Worm (Caenorhabditis elegans) whole organism, dauer: Measurements from ENCODE around the gene ins-11.

ENCODE experiments used
- unc-62 ChIP-seq: sonication (generic microtip); optimal IDR thresholded peaks from 2 replicates; lab custom pipeline; 2017; ENCODE audit warnings: missing biosample characterization, missing genetic modification reagents, missing genetic modification characterization

ins-11 gene

DNA sequence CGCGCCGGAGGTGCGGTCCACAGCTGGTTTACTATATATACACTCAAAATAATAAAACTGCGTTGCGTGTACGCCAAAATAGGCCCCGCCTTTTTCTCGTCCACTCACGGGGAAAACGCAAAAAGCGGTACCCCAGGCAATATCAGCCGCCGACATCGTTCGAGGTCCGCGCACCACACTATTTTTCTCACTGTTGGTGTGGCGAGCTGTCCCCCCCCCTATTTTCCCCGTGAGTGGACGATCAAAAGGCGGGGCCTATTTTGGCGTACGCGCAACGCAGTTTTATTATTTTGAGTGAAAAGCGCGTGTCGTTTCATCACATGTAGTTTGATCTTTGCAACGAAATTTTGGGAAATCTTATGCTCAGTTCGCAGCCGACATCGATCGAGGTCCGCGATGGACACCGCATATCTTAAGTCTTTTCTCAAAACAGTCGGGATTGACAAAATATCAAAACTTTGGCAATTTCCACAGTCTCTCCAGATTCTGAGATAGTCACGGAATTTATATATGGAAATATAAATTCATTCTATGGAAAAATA lies 8.6 kb downstream of the ins-11 start:
- no peak for TF ChIP-seq unc-62 (GFP tag; lab: Kevin White, UChicago)

DNA sequence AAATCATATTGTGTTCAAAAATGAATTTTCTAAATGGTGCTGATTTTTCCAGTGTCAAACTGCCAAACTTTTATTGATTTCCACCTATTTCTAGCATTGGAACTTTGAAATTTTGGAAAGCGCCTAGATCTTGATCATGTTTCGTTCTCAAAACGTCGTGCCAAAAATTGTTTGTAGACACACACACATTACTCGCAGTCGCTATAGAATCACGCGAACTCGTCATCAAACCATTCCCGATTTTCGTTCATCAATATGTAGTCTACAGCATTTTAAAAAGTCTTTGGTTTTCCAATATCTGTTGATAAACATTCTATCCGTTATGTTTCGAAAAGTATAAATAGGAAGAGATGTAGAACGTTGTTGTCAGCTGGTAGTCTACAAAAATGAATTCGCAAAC lies 13.7 kb downstream of the ins-11 start, which contains the start of the genes C17C3.1 and C17C3.15:
Gene C17C3.1, plus strand, starts transcription at position 301 of the 400 bp plus-strand sequence.
Gene C17C3.15, plus strand, starts transcription at position 383 of the 400 bp plus-strand sequence.
- no peak for TF ChIP-seq unc-62 (GFP tag; lab: Kevin White, UChicago)

DNA sequence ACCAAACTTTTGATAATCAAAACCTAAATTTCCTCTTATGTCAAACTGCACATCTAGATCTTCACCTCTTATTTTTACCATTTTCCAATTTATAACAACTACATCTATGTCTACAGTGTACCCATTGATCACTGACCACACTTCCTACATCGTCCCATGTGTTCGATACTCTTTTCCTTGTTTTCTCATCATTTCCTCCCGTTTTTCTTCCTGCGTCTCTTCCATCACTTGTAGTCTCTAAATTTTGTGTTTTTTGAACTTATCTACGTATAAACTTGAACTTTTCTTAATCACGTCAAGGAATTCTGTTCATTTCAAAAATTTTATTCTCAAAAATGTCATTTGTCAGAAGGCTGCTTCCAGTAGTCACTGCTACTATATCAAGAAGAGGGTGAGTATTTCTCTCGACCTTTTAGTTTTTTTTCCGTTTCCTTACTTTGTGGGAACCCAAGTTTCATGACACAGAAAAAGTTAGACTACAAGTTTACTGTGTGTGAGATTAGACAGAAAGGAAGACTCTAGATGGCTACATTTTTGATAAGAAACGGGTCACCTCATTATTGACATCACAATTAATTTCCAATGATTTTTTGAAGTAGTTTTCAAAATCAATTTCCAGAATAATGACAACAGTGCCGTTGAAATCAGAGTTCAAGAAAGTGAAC lies 15.7 kb downstream of the ins-11 start:
- TF ChIP-seq unc-62 (GFP tag; lab: Kevin White, UChicago) = no peak

DNA sequence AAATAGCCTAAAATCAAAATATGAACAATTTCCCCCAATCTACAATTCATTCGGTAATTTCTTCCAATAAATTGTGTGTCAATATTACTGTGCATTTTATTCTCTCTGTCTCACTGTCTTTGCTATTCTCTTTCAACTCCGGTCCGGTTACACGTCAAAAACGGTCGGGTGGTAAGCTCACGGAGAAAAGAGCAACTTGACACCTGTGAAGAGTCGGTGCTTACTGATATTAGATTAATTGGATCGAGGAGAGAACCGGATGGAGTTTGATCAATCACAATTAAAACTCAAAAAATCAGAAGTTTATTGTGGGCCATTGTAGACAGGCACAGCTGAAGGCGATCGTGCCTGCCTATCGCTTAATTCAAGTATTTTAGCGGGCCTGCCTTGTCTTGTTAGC lies 18.4 kb downstream of the ins-11 start:
- no peak for TF ChIP-seq unc-62 (GFP tag; lab: Kevin White, UChicago)

DNA sequence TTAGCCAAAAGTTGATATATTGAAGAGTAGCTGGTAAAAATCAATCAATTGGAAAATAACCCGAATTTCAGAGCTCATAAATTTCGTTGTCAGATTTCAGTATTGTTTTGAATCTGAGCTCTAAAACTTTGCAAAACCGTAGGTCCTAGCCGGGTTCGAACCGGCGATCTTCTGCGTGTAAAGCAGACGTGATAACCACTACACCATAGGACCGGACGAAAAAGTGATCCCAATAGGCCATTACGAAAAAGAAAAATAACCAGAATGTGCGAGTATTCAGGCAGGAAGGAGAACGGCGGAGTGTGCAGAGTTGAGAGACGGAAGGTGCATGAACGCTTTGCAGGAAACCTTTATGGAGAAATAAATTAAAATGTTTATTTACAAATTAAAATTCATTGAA lies 20.5 kb downstream of the ins-11 start:
- no peak for TF ChIP-seq unc-62 (GFP tag; lab: Kevin White, UChicago)

DNA sequence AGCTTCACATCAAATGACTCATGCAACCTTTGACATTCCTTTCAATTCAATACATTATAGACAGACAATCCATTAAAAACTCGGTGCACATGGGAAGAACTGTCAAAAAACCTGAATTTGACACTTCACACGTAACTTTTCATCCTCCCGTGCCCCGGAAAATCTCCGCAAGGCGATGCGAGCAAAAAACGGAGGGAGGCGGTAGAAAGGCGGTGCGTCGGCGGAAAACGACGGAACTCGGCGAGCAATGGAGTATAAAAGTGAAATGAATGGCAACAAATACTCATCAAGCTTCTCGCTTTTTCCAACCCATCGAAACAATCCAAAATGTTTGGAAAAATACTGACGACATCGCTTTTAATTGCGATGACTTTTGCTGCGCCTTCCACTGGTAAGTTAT lies 21.5 kb downstream of the ins-11 start, which contains the start of gene T25E4.1:
Gene T25E4.1, plus strand, starts transcription at position 301 of the 400 bp plus-strand sequence.
- no peak for TF ChIP-seq unc-62 (GFP tag; lab: Kevin White, UChicago)

DNA sequence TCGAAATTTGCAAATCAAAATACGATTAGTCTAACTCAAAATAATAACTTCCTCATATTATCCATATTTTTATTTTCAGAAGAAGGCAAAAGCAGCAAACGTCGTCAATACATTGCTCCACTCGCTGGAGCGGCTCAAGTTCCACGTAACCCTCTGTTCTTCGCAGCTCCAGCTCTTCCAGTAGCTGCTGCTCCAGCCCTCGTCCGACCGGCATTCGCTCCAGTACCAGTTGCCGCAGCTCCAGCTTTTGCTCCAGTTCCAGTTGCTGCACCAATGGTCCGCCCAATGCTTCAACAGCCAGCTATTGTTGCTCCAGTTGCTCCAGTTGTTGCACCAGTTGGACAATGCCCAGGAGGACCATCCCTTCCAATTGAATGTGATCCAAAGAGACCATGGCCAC lies 22.2 kb downstream of the ins-11 start:
- TF ChIP-seq unc-62 (GFP tag; lab: Kevin White, UChicago) = no peak

DNA sequence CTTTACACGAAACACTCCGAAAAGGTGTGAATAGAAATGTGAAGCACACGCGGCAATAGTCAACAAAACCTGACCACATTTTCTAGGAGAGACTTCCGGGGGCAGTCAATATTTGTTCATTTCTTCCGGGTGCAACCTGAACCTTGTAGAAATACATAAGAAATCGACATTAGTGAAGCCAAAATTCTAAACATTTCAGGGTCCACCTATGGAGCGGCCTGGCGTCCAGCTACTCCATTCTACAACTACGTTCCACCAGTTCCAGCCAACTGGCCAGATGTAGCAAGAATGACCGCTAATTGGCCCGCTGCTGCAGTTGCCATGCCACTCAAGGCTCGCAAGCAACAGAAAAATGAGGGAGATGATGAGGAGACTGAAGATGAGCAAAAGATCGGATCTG lies 22.7 kb downstream of the ins-11 start:
- TF ChIP-seq unc-62 (GFP tag; lab: Kevin White, UChicago) = no peak

DNA sequence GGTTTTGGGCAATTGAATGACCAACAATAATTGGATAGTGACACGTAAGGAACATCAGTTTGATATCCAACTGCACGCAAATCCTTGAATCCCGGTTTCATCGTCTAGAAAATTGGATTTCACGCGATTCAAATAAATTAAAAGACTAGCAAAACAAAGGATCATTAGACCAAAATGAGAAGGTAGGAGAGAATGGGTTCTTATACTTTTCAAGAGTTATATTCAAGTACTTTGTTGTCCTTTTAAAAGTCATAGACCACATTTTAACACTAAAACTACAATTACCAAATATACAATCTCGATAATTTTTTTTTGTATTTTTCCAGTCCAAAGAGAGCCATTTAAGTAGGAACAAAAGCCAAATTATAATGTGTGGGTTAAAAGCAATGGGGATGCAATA lies 25.8 kb downstream of the ins-11 start, which contains the start of gene T25E4.2:
Gene T25E4.2, minus strand, starts transcription at position 101 of the 400 bp plus-strand sequence.
- TF ChIP-seq unc-62 (GFP tag; lab: Kevin White, UChicago) = no peak

DNA sequence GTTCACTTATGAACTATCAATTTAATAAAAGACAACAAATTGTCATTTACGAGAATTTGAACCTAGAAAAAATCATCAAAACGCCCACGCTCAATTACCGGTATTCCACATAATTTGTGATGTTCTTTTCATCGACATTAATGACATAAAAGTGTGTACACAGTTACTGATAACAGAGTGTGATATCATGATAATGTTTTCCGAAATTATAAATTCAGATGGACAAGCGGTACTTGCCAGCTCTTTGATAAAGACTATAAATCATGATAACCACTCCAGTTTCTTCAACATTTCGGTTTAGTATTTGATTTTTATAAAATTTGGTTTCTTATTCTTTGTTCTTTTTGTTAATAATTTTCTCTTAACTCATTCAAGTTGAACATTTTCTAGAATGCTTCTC lies 29.3 kb downstream of the ins-11 start, which contains the start of gene lys-8:
Gene lys-8, plus strand, starts transcription at position 391 of the 400 bp plus-strand sequence.
- no peak for TF ChIP-seq unc-62 (GFP tag; lab: Kevin White, UChicago)

DNA sequence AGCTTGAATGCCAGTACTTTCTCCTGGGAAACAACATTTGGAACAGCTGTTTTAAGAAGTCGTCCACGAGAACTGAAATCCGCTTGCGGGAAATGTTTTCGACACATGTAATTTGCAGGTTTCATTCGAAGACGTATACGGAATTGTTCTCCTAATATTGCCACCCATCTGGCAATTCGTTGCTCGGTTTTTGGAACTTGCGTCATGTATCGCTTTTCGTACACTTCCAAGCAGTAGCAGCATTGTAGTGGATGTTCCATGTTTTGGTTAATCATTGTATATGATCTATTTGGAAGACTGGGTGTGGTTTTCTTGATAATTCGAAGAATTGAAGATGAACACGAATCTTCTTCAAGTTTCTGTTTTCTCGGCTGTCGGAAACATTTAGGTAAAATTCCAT lies 31.3 kb downstream of the ins-11 start:
- no peak for TF ChIP-seq unc-62 (GFP tag; lab: Kevin White, UChicago)

DNA sequence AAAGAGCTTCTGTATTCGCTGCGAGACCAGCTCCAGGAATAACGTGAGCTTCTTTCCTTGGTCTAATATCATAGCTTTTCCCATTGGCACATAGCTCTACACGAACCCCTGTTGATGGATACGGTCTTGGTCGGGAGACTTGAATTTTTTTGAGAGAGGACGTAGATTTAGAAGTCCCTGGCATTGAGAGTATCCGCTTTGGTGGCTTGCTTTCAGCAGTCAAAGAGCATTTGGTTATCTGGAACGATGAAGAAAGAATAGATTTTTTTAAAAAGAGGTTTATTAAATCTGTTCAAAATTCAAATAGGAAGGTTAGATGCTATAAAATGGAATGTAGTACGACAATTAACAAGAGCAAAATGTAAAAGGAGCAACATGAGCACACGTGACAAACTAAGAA lies 33.2 kb downstream of the ins-11 start, which contains the start of gene C17G10.13:
Gene C17G10.13, minus strand, starts transcription at position 101 of the 400 bp plus-strand sequence.
- TF ChIP-seq unc-62 (GFP tag; lab: Kevin White, UChicago) = no peak

DNA sequence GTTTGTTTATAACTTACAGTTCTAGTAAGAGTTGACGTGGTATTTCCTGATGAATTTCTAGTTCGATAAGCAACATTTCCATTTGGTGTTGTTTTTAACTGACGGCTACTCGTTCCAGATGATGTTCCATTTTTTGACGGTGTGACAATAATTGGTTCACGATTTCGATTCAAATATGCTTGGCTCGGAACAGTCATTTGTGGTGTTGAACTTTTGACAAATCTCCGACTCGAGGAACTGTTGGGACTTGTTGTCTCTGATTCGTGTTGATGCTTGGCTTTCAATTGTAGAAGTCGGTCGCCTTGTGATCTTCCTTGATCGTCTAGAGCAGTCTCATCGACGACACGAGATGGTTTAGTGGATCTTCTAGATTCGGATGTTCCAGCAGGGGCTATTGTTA lies 35.0 kb downstream of the ins-11 start:
- no peak for TF ChIP-seq unc-62 (GFP tag; lab: Kevin White, UChicago)

DNA sequence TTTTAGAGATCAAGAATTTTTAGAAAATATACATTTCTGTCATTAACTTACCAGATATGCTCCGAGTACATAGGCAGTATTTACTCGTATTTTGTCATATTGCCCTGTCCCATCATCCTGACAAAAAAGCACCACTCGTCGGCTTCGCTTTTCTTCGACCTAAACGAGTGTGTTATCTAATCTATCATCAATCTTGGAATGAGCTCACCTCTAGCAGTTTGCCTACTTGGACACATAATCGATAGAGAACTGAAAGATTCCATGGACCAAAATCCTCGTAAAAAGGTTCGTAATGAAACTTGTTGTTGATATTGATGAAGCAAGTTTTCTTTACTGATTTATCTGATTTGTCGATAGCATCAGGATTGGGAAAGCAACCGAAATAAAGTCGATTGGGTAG lies 36.3 kb downstream of the ins-11 start:
- TF ChIP-seq unc-62 (GFP tag; lab: Kevin White, UChicago) = no peak

DNA sequence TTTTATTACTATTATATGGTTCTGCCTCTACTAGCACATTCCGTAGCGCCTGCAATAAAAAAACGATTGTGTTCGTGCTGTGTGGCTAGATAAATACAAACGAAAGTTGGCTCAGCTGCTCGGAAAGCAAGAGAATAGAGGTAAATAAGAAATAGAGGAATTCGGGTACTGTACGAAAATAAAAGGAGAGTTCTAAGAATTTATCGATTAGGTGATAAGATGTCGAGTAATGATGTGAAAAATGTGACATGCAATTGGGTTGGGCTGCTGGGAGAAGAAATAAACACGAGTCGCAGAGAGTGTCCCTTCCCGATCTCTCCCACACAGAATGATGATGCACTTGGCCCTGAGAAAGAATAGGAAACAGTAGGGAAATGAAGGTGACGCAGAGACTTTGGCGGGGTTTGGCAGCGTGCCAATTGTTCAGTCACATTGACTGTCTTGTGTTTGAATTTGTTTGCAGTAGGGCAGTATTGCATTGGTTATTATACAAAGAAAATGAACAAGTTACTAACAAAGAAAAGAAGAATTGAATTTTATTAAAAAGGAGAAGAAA lies 36.9 kb downstream of the ins-11 start, which contains the start of gene cdc-14:
Gene cdc-14, minus strand, starts transcription at position 51 of the 556 bp plus-strand sequence.
- TF ChIP-seq unc-62 (GFP tag; lab: Kevin White, UChicago) = no peak

DNA sequence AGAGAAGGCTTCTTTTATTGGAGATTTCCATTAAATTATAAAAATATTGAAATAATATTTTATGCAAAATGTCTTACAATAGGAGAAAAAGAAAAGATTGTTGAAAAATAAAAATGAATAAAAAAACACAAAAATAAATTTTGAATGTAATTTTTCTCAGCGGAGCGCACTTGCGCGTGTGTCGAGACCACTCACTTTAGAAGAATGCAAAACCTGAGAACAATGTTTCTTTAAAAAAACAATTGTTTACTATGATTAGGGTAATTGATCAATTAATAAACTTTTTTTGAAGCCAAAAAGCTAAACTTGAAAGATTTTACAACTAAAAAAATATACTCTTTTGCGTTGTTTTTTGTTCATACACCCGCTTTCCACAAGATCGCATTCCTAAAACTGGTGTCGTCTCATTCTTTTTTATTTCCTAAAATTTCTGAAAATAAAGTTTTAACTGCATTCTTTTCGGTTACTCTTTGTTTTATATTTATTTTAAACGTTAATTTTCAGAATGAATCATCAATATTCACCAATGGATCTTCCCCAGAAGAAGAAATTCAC lies 37.8 kb downstream of the ins-11 start, which contains the start of gene ttc-4:
Gene ttc-4, plus strand, starts transcription at position 505 of the 555 bp plus-strand sequence.
- no peak for TF ChIP-seq unc-62 (GFP tag; lab: Kevin White, UChicago)
